Worm (Caenorhabditis elegans): ENCODE results near the gene srxa-7.
A peak's percentile ranks its signal among the peaks of the same experiment; 100 is the strongest.

The srxa-7 gene

DNA sequence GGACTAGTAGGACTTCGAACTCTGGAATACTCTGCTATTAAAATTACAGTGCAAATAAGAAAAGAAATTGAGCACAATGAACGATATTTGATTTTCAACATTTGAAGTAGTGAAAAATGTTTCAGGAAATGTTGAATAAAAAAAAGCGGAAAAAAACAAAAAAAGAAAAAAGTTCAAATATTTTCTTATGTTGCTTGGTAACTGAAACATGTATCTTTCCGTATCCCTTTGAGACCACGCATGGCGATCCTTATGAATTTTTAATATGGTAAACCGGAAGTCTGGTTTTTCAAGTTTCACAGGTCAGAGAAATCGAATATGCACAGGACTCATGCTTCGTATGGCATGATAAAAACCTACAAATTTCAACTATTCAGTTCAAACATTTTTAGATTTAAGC is 19.7 kb upstream of the srxa-7 start, which contains the start of gene F28G4.3:
Gene F28G4.3 (minus strand): TSS at position 101 of the 400 bp plus-strand sequence.
- no peak for TF ChIP-seq pha-4 (GFP tag; IDR thresholded peaks at IDR 0.05)
- no peak for TF ChIP-seq pha-4 (tag; optimal IDR thresholded peaks at IDR 0.05)
- TF ChIP-seq Y5F2A.4 (GFP tag; optimal IDR thresholded peaks at IDR 0.05): no peak
- no peak for TF ChIP-seq mxl-2 (GFP tag; conservative IDR thresholded peaks at IDR 0.05)

DNA sequence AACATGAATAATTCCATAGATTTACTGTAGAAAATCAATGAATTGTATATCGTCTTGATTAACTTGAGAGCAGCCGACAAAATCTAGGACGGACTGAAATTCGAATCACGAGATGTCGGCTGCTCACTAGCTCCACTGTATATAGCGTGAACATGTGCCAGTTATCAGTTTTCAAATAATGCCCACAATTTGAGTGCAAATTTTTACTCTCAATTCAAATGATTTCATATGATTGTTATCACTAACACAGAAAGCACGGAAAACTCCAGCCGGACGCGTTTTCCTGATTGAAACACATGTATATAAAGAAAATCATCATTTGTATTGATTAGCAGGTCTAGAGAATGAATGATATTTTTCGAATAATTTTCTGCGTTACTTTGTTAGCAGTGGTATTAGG is 14.9 kb upstream of the srxa-7 start, which contains the start of gene oac-5:
Gene oac-5 (plus strand): TSS at position 301 of the 400 bp plus-strand sequence.
- no peak for TF ChIP-seq rbr-2 (tag; optimal IDR thresholded peaks at IDR 0.05)
- TF ChIP-seq ctbp-1 (GFP tag; IDR thresholded peaks at IDR 0.05): no peak
- peak; percentile 75 for TF ChIP-seq dmd-6 (GFP tag; IDR thresholded peaks at IDR 0.05)

DNA sequence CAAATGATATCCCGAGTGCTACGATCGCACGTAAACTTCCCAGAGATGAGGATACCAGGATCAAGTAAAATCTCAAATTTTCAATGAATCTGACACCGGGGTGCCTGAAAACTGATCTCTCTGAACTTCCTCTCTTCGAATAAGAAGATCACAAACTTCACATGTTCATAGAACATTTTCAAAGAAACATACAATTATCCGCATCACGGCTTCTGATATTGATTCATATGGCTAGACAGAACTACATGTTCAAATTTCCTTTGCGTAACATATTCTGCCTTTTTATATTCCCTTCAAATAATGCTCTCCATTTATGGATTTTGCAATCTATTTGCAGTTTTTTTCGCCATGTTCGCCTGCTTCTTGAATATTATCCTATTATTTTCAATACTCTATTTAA is 10.3 kb upstream of the srxa-7 start, which contains the start of gene srbc-83:
Gene srbc-83 (plus strand): TSS at position 301 of the 400 bp plus-strand sequence.
- TF ChIP-seq ama-1 (optimal IDR thresholded peaks at IDR 0.05): no peak
- no peak for TF ChIP-seq T20F7.1 (GFP tag; optimal IDR thresholded peaks at IDR 0.05)
- TF ChIP-seq snpc-4 (tag; optimal IDR thresholded peaks at IDR 0.05): no peak
- no peak for TF ChIP-seq ceh-82 (tag; optimal IDR thresholded peaks at IDR 0.05)
- TF ChIP-seq mdl-1 (tag; optimal IDR thresholded peaks at IDR 0.05): no peak

DNA sequence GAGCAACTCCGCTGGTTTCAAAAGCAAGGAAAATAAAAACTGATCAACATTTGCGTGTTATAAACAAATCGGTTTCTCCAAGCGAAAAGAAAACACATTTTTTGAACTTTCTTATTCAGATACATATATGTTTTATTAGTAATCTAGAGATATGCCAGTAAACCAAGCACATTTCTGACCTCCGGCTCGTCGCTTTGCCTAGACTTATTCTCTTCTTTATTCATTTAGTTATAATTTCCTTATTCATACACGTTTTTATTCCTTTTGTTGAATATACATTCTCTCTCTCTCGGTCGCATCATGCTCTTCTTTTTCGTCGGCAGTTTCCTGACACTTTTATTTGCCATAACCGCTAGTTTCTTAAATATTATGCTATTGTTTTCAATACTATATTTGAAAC is 8.7 kb upstream of the srxa-7 start, which contains the start of gene srbc-84:
Gene srbc-84 (plus strand): TSS at position 301 of the 400 bp plus-strand sequence.
- no peak for TF ChIP-seq pqm-1 (tag; optimal IDR thresholded peaks at IDR 0.05)
- TF ChIP-seq F49E8.2 (tag; optimal IDR thresholded peaks at IDR 0.05; ENCODE audit: borderline replicate concordance): no peak
- TF ChIP-seq ceh-28 (tag; optimal IDR thresholded peaks at IDR 0.05): no peak
- TF ChIP-seq skn-1 (tag; optimal IDR thresholded peaks at IDR 0.05): no peak
- no peak for TF ChIP-seq F44E2.7 (GFP tag; IDR thresholded peaks at IDR 0.05)
- TF ChIP-seq dmd-9 (GFP tag; IDR thresholded peaks at IDR 0.05): no peak
- no peak for TF ChIP-seq php-3 (GFP tag; IDR thresholded peaks at IDR 0.05)
- TF ChIP-seq mxl-2 (GFP tag; conservative IDR thresholded peaks at IDR 0.05): no peak
- no peak for TF ChIP-seq unc-62 (GFP tag; optimal IDR thresholded peaks at IDR 0.05 in 1 of 2)
- no peak for TF ChIP-seq unc-62 (tag; optimal IDR thresholded peaks at IDR 0.05)
- TF ChIP-seq daf-12 (tag; optimal IDR thresholded peaks at IDR 0.05): no peak
- no peak for TF ChIP-seq Y5F2A.4 (GFP tag; optimal IDR thresholded peaks at IDR 0.05)
- TF ChIP-seq mdt-29 (GFP tag; IDR thresholded peaks at IDR 0.05): no peak
- no peak for TF ChIP-seq lin-38 (GFP tag; IDR thresholded peaks at IDR 0.05)
- TF ChIP-seq mdl-1 (tag; optimal IDR thresholded peaks at IDR 0.05): no peak

DNA sequence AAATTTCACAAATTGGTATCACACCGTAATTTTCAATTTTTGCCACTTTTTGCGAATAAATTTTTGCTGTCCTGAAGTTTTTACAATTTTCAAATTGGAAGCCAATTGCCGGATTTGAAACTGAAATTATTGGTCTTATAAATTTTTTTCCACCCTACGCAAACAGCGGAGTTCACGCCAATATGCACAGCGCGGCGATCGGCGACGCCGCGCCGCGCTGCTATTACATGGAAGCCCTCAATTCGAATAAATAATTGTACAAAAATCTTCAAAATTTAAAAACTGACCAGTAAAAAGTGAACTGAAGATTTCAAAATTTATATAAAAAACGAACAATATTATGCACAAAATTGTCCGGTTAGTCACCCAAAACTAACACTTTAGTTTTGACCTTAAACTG is 7.5 kb upstream of the srxa-7 start:
- TF ChIP-seq ctbp-1 (GFP tag; IDR thresholded peaks at IDR 0.05) (no peak), F10B5.3 (tag; optimal IDR thresholded peaks at IDR 0.05) (no peak)

DNA sequence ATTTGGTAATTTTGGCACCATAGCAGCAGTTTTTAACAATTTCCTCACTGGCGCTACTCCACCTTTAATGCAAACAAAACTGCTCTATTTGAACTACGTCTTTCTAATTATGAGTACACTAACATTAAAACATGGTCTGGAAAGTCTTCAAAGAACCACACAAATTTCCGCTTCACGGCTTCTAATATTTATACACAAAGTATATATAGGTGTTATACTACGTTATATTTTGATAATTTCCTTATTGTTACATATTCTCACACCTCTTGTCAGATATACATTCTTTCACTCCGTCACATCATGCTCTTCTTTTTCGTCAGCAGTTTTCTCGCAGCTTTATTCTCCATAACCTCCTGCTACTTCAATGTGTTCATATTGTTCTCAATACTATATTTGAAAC is 7.1 kb upstream of the srxa-7 start, which contains the start of gene srbc-82:
Gene srbc-82 (plus strand): TSS at position 301 of the 400 bp plus-strand sequence.
- TF ChIP-seq lin-1 (GFP tag; IDR thresholded peaks at IDR 0.05): no peak
- TF ChIP-seq Y105C5A.15 (GFP tag; IDR thresholded peaks at IDR 0.05): no peak
- no peak for TF ChIP-seq daf-16 (GFP tag; optimal IDR thresholded peaks at IDR 0.05)
- TF ChIP-seq daf-16 (tag; optimal IDR thresholded peaks at IDR 0.05): no peak
- no peak for TF ChIP-seq madf-5 (GFP tag; IDR thresholded peaks at IDR 0.05)
- TF ChIP-seq zip-2 (tag; optimal IDR thresholded peaks at IDR 0.05): no peak
- no peak for TF ChIP-seq skn-1 (tag; optimal IDR thresholded peaks at IDR 0.05)
- no peak for TF ChIP-seq ztf-11 (tag; optimal IDR thresholded peaks at IDR 0.05)
- TF ChIP-seq mdt-29 (GFP tag; IDR thresholded peaks at IDR 0.05): no peak
- TF ChIP-seq ama-1 (optimal IDR thresholded peaks at IDR 0.05): no peak
- no peak for TF ChIP-seq madf-9 (GFP tag; conservative IDR thresholded peaks at IDR 0.05)
- no peak for TF ChIP-seq zip-11 (GFP tag; IDR thresholded peaks at IDR 0.05)
- TF ChIP-seq set-16 (GFP tag; IDR thresholded peaks at IDR 0.05): no peak
- TF ChIP-seq unc-39 (tag; optimal IDR thresholded peaks at IDR 0.05): no peak
- no peak for TF ChIP-seq hlh-30 (tag; optimal IDR thresholded peaks at IDR 0.05; ENCODE audit: insufficient read depth)
- no peak for TF ChIP-seq lin-15B (tag; optimal IDR thresholded peaks at IDR 0.05)
- TF ChIP-seq daf-8 (GFP tag; IDR thresholded peaks at IDR 0.05): no peak
- no peak for TF ChIP-seq ZK337.2 (GFP tag; IDR thresholded peaks at IDR 0.05)
- TF ChIP-seq ceh-44 (GFP tag; IDR thresholded peaks at IDR 0.05): no peak
